Worm (Caenorhabditis elegans) whole organism, L3 larva: ENCODE results near the gene clec-130.

Experiments
- R02D3.7 ChIP-seq: fragments of 150-350 bp; optimal IDR thresholded peaks from 2 replicates; lab custom pipeline; 2014; ENCODE audit warnings: missing biosample characterization, missing genetic modification characterization
- ama-1 ChIP-seq: fragments of 150-350 bp; optimal IDR thresholded peaks from 2 replicates; lab custom pipeline; 2018
- ceh-9 ChIP-seq: sonication (generic microtip); optimal IDR thresholded peaks from 2 replicates; lab custom pipeline; 2018; ENCODE audit warnings: missing biosample characterization, missing genetic modification characterization
- fos-1 ChIP-seq: fragments of 150-350 bp; optimal IDR thresholded peaks from 2 replicates; lab custom pipeline; 2014; ENCODE audit warnings: missing biosample characterization, missing genetic modification characterization
- lin-15B ChIP-seq: fragments of 150-350 bp; optimal IDR thresholded peaks from 2 replicates; lab custom pipeline; 2014; ENCODE audit warnings: missing biosample characterization, missing genetic modification characterization
- mml-1 ChIP-seq: fragments of 150-350 bp; sonication (generic microtip); optimal IDR thresholded peaks from 3 replicates; lab custom pipeline; 2014; ENCODE audit warnings: missing biosample characterization, missing genetic modification characterization
- nhr-11 ChIP-seq: fragments of 150-350 bp; optimal IDR thresholded peaks from 2 replicates; lab custom pipeline; 2014; ENCODE audit warnings: missing biosample characterization, missing genetic modification characterization
- nhr-12 ChIP-seq: fragments of 150-350 bp; optimal IDR thresholded peaks from 2 replicates; lab custom pipeline; 2014; ENCODE audit warnings: missing biosample characterization, missing genetic modification characterization
- snpc-4 ChIP-seq: fragments of 150-350 bp; optimal IDR thresholded peaks from 2 replicates; lab custom pipeline; 2014; ENCODE audit warnings: missing biosample characterization, missing genetic modification characterization
- zag-1 ChIP-seq: fragments of 150-350 bp; optimal IDR thresholded peaks from 2 replicates; lab custom pipeline; 2014; ENCODE audit warnings: missing biosample characterization, missing genetic modification characterization

DNA sequence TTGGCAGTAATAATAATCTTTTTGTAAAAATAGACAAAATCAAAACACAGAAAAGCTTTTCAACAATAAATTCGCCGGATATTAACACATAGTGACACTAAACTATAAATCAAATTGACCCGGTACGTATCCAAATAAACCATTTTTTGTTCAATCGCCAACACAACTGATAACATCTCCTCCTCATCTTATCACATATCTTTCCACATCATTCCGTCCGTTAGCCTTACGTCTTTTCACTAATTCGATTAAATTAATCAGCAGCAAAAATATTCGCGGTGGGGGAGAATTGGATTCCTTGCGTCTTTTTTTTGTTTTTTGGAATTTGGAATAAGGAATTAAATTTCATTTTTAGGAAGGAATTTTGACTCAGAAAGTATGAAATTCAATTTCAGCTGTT lies 16.8 kb upstream of the clec-130 start:
- TF ChIP-seq ceh-9 (tag; lab: Kevin White, UChicago), result no peak
- TF ChIP-seq R02D3.7 (tag; lab: Kevin White, UChicago), result no peak
- no peak for TF ChIP-seq zag-1 (tag; lab: Kevin White, UChicago)
- no peak for TF ChIP-seq mml-1
- no peak for TF ChIP-seq ama-1 (lab: Kevin White, UChicago)
- TF ChIP-seq snpc-4 (tag; lab: Kevin White, UChicago), result no peak
- no peak for TF ChIP-seq fos-1
- TF ChIP-seq lin-15B (tag; lab: Kevin White, UChicago), result no peak
- TF ChIP-seq nhr-11, result no peak
- no peak for TF ChIP-seq nhr-12 (tag; lab: Kevin White, UChicago)
